Fruit fly (Drosophila melanogaster) ovary, adult (tissue): ENCODE data around the gene Inx2.
A peak's percentile ranks its signal among the peaks of the same experiment; 100 is the strongest.

ENCODE experiments used
- CG17801 ChIP-seq: fragments of 200-800 bp; optimal IDR thresholded peaks from 2 replicates; lab custom pipeline; 2019; ENCODE audit warnings: missing biosample characterization, mild to moderate bottlenecking, missing genetic modification characterization, moderate library complexity; ENCODE audit not compliant: partially characterized antibody

Inx2 gene

DNA sequence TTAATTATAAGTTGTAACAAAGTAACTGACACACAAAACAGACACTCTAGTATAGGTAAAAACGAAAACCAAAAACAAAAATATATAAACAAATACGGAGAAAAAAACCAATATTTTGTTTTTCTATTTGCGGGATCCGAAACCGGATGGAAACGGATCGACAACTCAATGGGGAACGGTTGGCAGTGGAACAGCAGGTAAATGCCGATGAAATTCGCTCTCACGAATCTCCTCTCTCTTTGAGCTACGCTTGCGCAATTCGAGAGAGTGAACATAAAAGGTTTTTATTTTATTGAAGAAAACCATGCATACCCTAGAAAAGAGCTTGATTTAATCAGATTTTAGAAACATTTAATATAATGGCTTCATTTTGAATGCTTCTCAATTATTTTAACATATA is 11.4 kb upstream of the Inx2 start:
- TF ChIP-seq CG17801 (GFP tag; lab: Kevin White, UChicago), result no peak

DNA sequence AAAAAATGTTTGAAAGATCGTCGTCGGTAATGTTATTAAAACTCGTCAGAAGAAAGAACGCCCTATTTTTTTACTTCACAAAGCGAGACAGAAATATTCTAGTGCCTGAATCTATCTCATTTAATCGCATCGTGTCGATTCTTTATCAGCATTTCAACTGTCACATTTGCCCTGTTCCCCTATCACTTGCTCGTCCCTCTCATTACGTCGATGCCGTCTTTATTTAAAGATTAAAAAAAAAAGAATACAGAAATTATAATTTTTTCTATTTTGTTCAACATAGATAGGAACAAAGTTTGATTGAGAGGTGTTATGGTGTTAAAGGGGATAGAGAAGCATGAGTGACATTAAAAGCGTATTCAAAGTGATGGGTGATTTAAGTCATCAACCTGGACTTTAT is 10.4 kb upstream of the Inx2 start:
- TF ChIP-seq CG17801 (GFP tag; lab: Kevin White, UChicago), result no peak

DNA sequence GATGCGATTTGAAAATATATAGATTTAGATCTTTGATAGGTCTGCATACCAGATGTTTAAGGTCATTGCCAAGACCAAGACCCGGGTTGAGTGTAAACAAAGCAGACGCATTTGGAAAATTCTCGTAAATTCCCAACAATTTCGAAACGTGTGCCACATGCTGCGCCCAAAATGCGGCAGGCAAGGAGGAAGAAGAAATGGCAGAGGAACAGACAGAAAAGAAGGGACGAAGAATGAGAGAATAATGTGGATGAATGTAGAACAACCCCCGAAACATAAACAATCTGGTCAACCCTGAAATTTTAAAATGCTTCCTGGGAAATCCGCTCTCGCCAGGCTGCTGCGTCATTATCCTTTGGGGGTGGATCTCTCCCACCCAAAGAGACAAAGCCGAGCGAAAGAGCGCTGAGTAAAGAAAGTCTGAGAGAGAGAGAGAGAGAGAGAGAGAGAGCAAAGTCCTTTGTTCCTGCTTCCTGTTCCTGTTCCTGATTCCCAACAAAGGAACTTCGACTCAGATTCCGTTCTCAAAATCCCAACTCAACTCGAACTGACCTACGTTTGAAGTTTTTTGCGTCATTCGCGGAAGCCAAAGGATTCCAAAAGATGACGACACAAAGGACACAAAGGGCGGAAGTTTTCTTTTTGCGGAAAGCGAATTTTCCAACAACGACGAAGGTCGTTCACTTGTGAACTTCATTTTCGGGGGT is 9.7 kb upstream of the Inx2 start:
- TF ChIP-seq CG17801 (GFP tag; lab: Kevin White, UChicago), result no peak

DNA sequence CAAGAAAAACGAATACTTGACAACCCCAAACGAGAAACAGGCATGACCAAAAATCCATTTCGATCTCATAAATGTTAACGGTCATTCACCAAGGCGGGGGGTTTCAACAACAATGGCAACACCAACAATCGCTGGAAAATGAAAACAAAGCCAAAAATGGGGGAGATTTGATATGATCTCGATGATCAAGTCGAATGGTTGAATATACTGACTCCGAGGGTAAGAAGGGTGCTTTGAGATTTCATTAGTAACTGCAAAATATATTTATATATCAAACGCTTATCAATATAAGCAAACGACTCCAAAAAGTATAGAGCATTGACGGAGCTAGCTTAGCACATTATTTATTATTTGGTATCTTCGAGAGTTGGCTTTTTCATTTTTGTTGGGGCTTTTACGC is 8.4 kb upstream of the Inx2 start:
- TF ChIP-seq CG17801 (GFP tag; lab: Kevin White, UChicago), result no peak

DNA sequence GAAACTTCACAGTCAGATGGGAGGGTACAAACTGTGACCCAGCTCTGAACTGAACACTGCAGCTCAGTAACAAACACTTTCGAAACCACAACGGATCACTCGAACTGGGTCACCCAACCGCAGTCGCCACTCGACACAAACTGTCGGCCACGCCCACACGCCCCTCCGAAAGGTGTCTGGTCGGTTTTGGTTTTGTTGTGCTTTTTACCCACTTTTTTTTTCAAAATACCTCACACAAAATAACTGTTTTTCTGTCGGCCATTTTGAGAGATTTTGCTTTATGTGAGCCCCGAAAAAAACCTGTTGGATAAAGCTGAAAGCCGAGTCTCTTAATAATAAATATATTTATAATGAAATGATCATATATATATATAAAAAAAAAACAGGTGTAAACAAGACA is 7.2 kb upstream of the Inx2 start, which contains the start of gene ogre:
Gene ogre, minus strand, starts transcription at position 33 of the 400 bp plus-strand sequence.
- no peak for TF ChIP-seq CG17801 (GFP tag; lab: Kevin White, UChicago)

DNA sequence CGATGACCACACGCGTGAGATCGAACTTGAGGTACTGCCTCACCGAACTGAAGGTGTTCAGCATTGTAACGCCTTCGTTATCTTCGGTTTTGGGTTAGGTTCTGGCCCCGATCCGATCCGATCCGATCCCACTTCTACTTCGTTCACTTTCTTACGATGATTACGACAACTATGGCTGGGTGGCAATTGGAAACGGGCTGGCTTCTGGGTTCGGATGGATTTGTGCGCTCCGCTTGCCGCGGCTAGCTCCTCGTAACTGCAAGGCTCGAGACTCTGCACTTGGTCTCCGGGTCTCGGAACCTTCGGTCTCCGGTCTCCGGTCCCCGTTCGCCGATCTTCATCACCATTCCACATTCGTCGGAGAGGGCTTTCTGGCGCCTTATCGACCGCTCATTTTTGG is 5.1 kb upstream of the Inx2 start, which contains the start of gene Inx7:
Gene Inx7, minus strand, starts transcription at position 263 of the 400 bp plus-strand sequence.
- TF ChIP-seq CG17801 (GFP tag; lab: Kevin White, UChicago), result no peak

DNA sequence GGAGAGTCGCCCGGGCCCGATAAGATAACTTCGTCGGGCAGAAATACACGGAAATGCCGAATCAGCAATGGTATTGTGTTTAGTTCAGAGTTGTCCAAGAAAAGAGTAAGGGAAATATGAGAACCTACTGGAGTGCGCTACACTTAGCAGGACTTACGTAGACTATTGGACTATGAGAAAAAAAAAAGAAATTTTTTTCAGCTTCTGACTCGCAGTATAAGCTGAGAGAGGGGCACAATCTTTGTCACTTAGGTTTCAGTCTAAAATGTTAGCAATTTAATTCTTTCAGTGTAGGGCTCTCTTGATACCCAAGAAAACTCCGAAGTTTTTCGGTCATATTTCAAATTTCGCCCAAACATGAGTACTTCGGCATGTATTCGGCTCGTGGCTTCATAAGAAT is 4.7 kb upstream of the Inx2 start:
- peak; percentile 35 for TF ChIP-seq CG17801 (GFP tag; lab: Kevin White, UChicago)

DNA sequence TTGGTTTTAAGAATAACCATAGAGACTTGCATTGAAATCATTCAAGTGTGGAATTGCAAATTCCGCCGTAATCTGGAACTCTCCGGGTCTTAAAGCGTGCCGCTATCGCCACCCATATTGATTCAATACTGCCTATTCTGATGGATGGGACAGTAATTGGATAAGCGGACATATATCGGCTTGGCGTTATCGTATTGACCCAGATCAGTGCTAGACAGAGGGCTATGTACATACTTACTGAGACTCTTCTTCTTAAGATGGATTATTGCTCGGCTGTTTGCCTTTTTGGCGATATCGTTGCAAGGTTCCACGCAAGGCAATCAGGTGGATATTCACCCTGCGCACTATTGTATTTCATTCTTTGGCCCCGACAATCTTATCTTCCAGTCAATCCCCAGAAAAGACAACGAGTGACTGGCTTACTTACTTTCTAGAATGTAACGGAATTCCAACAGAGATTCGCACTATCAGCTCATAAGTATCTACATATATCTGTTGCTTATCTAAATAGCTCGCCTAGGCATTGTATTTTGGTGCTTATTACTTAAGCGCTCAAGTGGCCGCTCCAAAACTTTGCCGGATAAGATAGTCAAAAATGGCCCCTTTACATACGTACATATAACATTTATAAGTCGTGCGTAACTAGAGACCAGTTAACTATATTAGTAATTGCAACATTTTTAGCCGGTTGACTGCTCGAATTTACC is 3.8 kb upstream of the Inx2 start:
- TF ChIP-seq CG17801 (GFP tag; lab: Kevin White, UChicago), result no peak

DNA sequence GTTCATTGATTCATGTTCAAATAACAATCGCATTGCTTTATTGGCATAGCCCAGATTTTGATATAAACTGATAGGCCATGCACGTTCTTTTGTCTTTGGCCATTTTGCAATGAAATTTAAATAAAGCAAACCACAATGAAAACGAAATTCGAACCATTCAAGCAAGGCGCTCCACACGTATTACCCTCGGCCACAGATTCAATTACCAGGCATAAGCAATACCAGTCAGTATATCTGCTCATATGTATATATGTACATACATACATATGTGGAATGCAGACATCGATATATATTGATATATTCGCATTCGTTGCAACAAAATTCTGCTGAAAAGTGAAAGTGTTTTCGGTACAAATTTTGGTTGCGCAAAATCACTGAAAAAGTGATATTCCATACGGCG is 3.2 kb upstream of the Inx2 start:
- no peak for TF ChIP-seq CG17801 (GFP tag; lab: Kevin White, UChicago)

DNA sequence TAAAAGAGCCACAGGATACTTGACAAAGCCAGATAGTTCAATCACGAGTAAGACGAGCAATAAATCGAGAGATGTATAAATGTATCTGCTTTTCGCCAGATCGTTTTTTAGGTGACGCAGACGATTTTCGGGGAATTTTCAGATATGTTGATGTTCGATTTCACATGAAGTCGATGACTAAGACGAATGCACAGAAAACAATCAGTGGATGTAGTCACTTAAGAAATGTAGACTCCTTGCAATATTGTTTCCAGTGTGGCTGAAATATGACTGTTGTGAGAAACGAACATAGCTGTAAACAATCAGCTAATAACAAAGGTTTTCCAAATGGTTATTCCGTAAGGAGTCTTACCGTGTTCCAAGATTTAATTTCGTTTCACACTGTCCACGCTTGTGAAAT is 2.3 kb upstream of the Inx2 start:
- no peak for TF ChIP-seq CG17801 (GFP tag; lab: Kevin White, UChicago)

DNA sequence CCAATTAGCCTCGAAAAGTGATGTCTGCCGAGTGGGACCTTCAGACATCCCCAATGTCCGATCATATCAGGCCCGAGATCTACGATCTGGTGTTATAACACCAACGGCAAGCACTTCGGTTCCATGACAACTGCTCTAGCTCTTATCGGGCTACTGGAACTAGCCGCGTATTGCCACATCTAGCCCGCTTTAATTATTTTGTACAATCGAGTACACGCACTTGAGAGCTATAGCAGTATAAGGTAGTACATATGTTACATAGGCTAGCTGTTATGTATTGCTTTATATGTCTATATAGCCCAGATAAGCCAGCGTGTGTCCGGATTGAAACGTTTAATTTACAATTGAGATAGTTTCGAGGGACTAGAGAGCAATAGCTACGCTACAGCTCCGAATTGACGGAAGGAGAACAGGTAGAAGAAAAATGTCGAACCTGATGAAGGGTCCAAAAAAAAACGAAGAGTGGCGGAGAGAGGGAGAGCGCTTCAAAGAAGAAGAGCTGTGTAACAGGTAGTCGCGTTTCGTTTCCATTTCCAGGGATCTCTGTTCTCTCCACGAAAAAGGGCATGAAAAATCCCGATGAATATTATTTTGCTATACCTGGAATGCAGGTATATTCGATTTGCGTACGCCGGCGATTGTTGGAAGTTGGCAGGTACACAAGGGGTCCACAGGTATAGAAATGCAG is 1.4 kb upstream of the Inx2 start:
- no peak for TF ChIP-seq CG17801 (GFP tag; lab: Kevin White, UChicago)

DNA sequence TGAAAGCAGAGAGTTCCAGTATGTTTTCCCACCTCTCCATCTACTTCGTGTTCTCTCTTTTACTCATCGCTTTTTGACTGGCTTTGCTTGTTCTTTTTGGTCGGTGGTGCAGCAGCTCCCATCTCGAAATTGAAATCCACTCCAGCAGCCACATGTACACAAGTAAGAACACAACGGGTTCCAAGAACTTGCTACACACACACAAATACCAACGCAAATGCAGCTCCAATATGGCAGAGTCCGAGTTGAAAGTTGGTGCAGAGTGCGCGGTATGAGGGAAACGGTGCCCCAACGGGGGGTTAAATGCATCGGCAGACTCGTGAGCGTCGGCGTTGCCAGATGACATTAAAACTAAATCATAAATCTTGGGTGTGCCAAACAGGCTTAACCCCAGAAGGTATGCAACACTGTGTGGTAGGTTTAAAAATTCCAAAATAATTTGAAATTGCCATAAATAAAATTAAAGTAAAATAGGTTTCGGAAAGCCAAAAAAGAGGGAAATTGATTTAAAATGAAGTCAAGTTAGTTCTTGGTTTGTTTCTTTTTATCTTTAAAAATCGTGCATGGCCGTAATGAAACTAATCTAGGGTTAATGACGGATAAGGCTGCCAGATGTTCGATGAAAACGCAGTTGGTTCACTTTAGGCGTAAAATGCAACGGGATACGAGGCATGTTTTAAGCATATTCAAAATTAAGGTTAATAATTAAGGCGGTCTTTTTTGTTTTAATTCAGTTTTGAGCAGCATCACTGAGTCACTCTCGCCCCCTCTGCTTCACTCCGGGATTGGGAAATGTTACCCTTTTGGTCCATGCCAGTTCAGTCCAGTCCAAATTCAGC is 600 bp upstream of the Inx2 start:
- TF ChIP-seq CG17801 (GFP tag; lab: Kevin White, UChicago), result peak; percentile 22

DNA sequence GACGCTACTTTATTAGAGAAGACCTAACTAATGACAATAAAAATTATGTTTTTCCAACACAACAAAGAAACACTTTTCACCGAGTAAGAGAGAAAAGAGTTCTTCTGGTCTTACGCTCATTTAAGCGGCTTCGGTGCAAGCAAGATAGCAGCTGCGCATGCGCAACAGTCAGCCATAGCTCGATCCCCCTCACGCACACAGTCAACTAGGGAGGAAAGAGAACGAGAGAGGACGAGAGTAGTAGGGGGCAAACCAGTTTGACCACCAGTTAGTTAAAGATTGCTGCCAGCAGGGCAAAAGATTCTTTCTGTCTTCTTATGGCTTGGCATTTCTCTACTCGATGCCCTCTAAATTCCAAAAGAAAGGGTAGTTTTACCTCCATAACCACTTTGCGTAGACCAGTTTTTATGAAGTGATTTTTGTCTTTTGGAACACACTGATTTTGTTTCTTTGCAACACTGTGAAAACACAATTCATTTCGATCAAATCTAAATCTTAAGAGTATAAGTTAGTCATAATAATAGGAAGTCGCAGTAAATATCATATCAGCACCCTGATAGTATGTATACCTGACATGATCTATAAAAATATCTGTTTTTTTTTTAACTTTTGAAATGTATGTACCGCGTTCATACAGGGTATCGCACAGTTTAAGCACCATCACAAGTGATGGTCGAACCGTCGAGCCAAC is 2.1 kb downstream of the Inx2 start:
- no peak for TF ChIP-seq CG17801 (GFP tag; lab: Kevin White, UChicago)

DNA sequence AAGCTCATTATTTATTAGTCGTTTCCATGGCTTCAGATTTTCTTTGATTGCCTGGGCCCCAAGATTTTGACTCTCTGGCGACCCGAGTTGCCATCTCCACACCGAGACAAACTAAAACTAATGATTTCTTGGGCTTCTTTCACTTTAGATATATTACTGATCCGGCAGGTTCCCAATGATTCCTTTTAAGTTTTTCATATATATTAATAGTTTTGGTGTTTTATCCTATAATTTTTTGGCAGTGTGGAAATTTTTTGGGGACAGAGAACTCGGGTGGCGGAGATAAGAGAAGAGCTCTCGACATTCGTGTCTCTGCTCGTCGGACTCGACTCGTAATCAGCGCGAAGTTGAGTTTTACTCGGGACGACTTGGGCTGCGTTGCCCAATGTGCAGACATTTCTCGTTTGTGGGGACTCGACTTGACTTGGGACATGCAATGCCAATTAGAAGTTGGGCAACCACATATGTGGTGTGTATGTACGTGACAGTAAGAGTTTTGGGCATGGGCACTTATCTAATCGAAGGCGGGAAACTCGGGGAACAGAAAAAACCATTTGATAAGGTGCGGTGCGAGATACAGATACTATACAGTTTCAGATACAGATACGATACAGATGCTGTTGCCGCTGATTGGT is 2.8 kb downstream of the Inx2 start:
- TF ChIP-seq CG17801 (GFP tag; lab: Kevin White, UChicago), result no peak
